Fruit fly (Drosophila melanogaster) whole organism, embryonic: ENCODE data around the gene Uba5.

Experiments used
- Ada2b ChIP-seq: fragments of 200-800 bp; sonication (Bioruptor generic); IDR thresholded peaks from 2 replicates; pipeline ENCODE4 v1.3.6; 2022; ENCODE audit warnings: missing biosample characterization, missing genetic modification characterization
- CG10274 ChIP-seq: fragments of 200-800 bp; sonication (Bioruptor generic); optimal IDR thresholded peaks from 3 replicates; lab custom pipeline; 2017; ENCODE audit warnings: missing biosample characterization, mild to moderate bottlenecking, missing genetic modification characterization
- CG11723 ChIP-seq: fragments of 200-800 bp; sonication (Bioruptor generic); optimal IDR thresholded peaks from 2 replicates; lab custom pipeline; 2017; ENCODE audit warnings: missing biosample characterization, mild to moderate bottlenecking, missing genetic modification characterization
- CG12659 ChIP-seq: fragments of 200-800 bp; sonication (Bioruptor generic); optimal IDR thresholded peaks from 3 replicates; lab custom pipeline; 2017; ENCODE audit warnings: mild to moderate bottlenecking, missing biosample characterization, missing genetic modification reagents, missing genetic modification characterization
- CG15269 ChIP-seq: fragments of 200-800 bp; sonication (Bioruptor generic); optimal IDR thresholded peaks from 2 replicates; lab custom pipeline; 2018; ENCODE audit warnings: missing biosample characterization, mild to moderate bottlenecking, missing genetic modification characterization, moderate library complexity
- CG17829 ChIP-seq: fragments of 200-800 bp; optimal IDR thresholded peaks from 2 replicates; lab custom pipeline; 2019; ENCODE audit warnings: missing biosample characterization, mild to moderate bottlenecking, missing genetic modification characterization, moderate library complexity
- CG18476 ChIP-seq: fragments of 200-800 bp; sonication (Bioruptor generic); optimal IDR thresholded peaks from 2 replicates; lab custom pipeline; 2016; ENCODE audit warnings: missing biosample characterization, mild to moderate bottlenecking, missing genetic modification characterization
- CG2199 ChIP-seq: fragments of 200-800 bp; sonication (Bioruptor generic); IDR thresholded peaks from 3 replicates; pipeline ENCODE4 v1.3.6; 2022; ENCODE audit warnings: missing biosample characterization, missing genetic modification characterization
- CG4404 ChIP-seq: fragments of 200-800 bp; sonication (Bioruptor generic); IDR thresholded peaks from 2 replicates; pipeline ENCODE4 v1.3.6; 2022; ENCODE audit warnings: missing biosample characterization, missing genetic modification characterization
- CG5245 ChIP-seq: fragments of 200-800 bp; sonication (Bioruptor generic); optimal IDR thresholded peaks from 3 replicates; lab custom pipeline; 2016; ENCODE audit warnings: missing biosample characterization, missing genetic modification characterization
- CG6683 ChIP-seq: fragments of 200-800 bp; sonication (Bioruptor generic); optimal IDR thresholded peaks from 2 replicates; lab custom pipeline; 2017; ENCODE audit warnings: missing biosample characterization, mild to moderate bottlenecking, missing genetic modification characterization, missing genetic modification reagents
- CG6689 ChIP-seq: fragments of 200-800 bp; sonication (Bioruptor generic); IDR thresholded peaks from 2 replicates; pipeline ENCODE4 v1.3.6; 2022; ENCODE audit warnings: missing biosample characterization, missing genetic modification characterization
- CG7556 ChIP-seq: fragments of 200-800 bp; sonication (Bioruptor generic); optimal IDR thresholded peaks from 2 replicates; lab custom pipeline; 2017; ENCODE audit warnings: missing biosample characterization, mild to moderate bottlenecking, missing genetic modification characterization
- CG8924 ChIP-seq: fragments of 200-800 bp; optimal IDR thresholded peaks from 3 replicates; lab custom pipeline; 2019; ENCODE audit warnings: missing biosample characterization, mild to moderate bottlenecking, missing genetic modification characterization, moderate library complexity
- CG9817 ChIP-seq: fragments of 200-800 bp; sonication (Bioruptor generic); optimal IDR thresholded peaks from 2 replicates; lab custom pipeline; 2018; ENCODE audit warnings: missing biosample characterization, mild to moderate bottlenecking, missing genetic modification characterization, moderate library complexity
- CG9932 ChIP-seq: fragments of 200-800 bp; sonication (Bioruptor generic); IDR thresholded peaks from 2 replicates; pipeline ENCODE4 v1.3.6; 2022; ENCODE audit warnings: missing biosample characterization, missing genetic modification characterization
- Deaf1 ChIP-seq: fragments of 200-800 bp; optimal IDR thresholded peaks from 3 replicates; lab custom pipeline; 2019; ENCODE audit warnings: missing biosample characterization, mild to moderate bottlenecking, missing genetic modification characterization, moderate library complexity
- Dp ChIP-seq: fragments of 200-800 bp; sonication (Bioruptor generic); optimal IDR thresholded peaks from 2 replicates; lab custom pipeline; 2018; ENCODE audit warnings: missing biosample characterization, mild to moderate bottlenecking, missing genetic modification characterization, moderate library complexity
- Ets97D ChIP-seq: fragments of 200-800 bp; sonication (Bioruptor generic); optimal IDR thresholded peaks from 3 replicates; lab custom pipeline; 2016; ENCODE audit warnings: missing biosample characterization, missing genetic modification characterization
- Fer1 ChIP-seq: fragments of 200-800 bp; sonication (Bioruptor generic); optimal IDR thresholded peaks from 2 replicates; lab custom pipeline; 2017; ENCODE audit warnings: missing biosample characterization, mild to moderate bottlenecking, missing genetic modification characterization
- Gsc ChIP-seq: fragments of 200-800 bp; sonication (Bioruptor generic); IDR thresholded peaks from 2 replicates; pipeline ENCODE4 v1.3.6; 2022; ENCODE audit warnings: missing biosample characterization, missing genetic modification characterization
- HmgD ChIP-seq: fragments of 200-800 bp; sonication (Bioruptor generic); optimal IDR thresholded peaks from 3 replicates; lab custom pipeline; 2016; ENCODE audit warnings: missing biosample characterization, missing genetic modification characterization
- Kr ChIP-seq: fragments of 200-800 bp; sonication (Bioruptor generic); optimal IDR thresholded peaks from 2 replicates; lab custom pipeline; 2017; ENCODE audit warnings: missing biosample characterization, mild to moderate bottlenecking, missing genetic modification characterization
- NFAT ChIP-seq: fragments of 200-800 bp; sonication (Bioruptor generic); IDR thresholded peaks from 2 replicates; pipeline ENCODE4 v1.3.6; 2022; ENCODE audit warnings: missing biosample characterization, missing genetic modification characterization
- NK7.1 ChIP-seq: fragments of 200-800 bp; sonication (Bioruptor generic); optimal IDR thresholded peaks from 3 replicates; lab custom pipeline; 2016; ENCODE audit warnings: missing biosample characterization, missing genetic modification characterization
- Nf-YC ChIP-seq: fragments of 200-800 bp; optimal IDR thresholded peaks from 3 replicates; lab custom pipeline; 2019; ENCODE audit warnings: missing biosample characterization, mild to moderate bottlenecking, missing genetic modification characterization, moderate library complexity
- Sin3A ChIP-seq: fragments of >200 bp; optimal IDR thresholded peaks from 2 replicates; lab custom pipeline; 2018
- Sox100B ChIP-seq: fragments of 200-800 bp; sonication (Bioruptor generic); optimal IDR thresholded peaks from 3 replicates; lab custom pipeline; 2018; ENCODE audit warnings: missing biosample characterization, mild to moderate bottlenecking, missing genetic modification characterization
- TFAM ChIP-seq: fragments of 200-800 bp; sonication (Bioruptor generic); optimal IDR thresholded peaks from 2 replicates; lab custom pipeline; 2017; ENCODE audit warnings: missing biosample characterization, missing genetic modification characterization, inconsistent platforms
- ara ChIP-seq: fragments of 200-800 bp; sonication (Bioruptor generic); IDR thresholded peaks from 2 replicates; pipeline ENCODE4 v1.3.6; 2022; ENCODE audit warnings: missing biosample characterization, missing genetic modification characterization
- ase ChIP-seq: fragments of 200-800 bp; sonication (Bioruptor generic); IDR thresholded peaks from 3 replicates; pipeline ENCODE4 v1.3.6; 2022; ENCODE audit warnings: missing biosample characterization, missing genetic modification characterization
- ato ChIP-seq: fragments of 200-800 bp; sonication (Bioruptor generic); IDR thresholded peaks from 2 replicates; pipeline ENCODE4 v1.3.6; 2022; ENCODE audit warnings: missing biosample characterization, missing genetic modification characterization; ENCODE audit not compliant: partially characterized antibody
- bigmax ChIP-seq: fragments of 200-800 bp; sonication (Bioruptor generic); optimal IDR thresholded peaks from 2 replicates; lab custom pipeline; 2018; ENCODE audit warnings: missing biosample characterization, mild to moderate bottlenecking, missing genetic modification characterization
- cad ChIP-seq: fragments of >200 bp; optimal IDR thresholded peaks from 2 replicates; lab custom pipeline; 2017; ENCODE audit warnings: missing biosample characterization, missing genetic modification characterization
- chm ChIP-seq: fragments of 200-800 bp; sonication (Bioruptor generic); IDR thresholded peaks from 2 replicates; pipeline ENCODE4 v1.3.6; 2022; ENCODE audit warnings: missing biosample characterization, missing genetic modification characterization
- croc ChIP-seq: fragments of 200-800 bp; sonication (Bioruptor generic); conservative IDR thresholded peaks from 3 replicates; pipeline ENCODE4 v1.3.6; 2022; ENCODE audit warnings: missing biosample characterization, missing genetic modification characterization
- exex ChIP-seq: fragments of 200-800 bp; sonication (Bioruptor generic); optimal IDR thresholded peaks from 4 replicates; lab custom pipeline; 2018; ENCODE audit warnings: missing biosample characterization, mild to moderate bottlenecking, missing genetic modification characterization, moderate library complexity
- fd102C ChIP-seq: fragments of 200-800 bp; sonication (Bioruptor generic); optimal IDR thresholded peaks from 2 replicates; lab custom pipeline; 2018; ENCODE audit warnings: missing biosample characterization, mild to moderate bottlenecking, missing genetic modification characterization, moderate library complexity
- fd96Cb ChIP-seq: fragments of 200-800 bp; sonication (Bioruptor generic); optimal IDR thresholded peaks from 2 replicates; lab custom pipeline; 2018; ENCODE audit warnings: missing biosample characterization, mild to moderate bottlenecking, missing genetic modification characterization, moderate library complexity
- ftz-f1 ChIP-seq: fragments of 200-800 bp; sonication (Bioruptor generic); optimal IDR thresholded peaks from 2 replicates; lab custom pipeline; 2016; ENCODE audit warnings: missing biosample characterization, missing genetic modification characterization
- grau ChIP-seq: fragments of 200-800 bp; optimal IDR thresholded peaks from 3 replicates; lab custom pipeline; 2019; ENCODE audit warnings: missing biosample characterization, mild to moderate bottlenecking, missing genetic modification characterization, moderate library complexity
- grn ChIP-seq: fragments of 200-800 bp; sonication (Bioruptor generic); optimal IDR thresholded peaks from 3 replicates; lab custom pipeline; 2017; ENCODE audit warnings: missing biosample characterization, missing genetic modification characterization
- lola ChIP-seq, 3 experiments: fragments of >200 bp in 2 of 3; fragments of 200-800 bp in 1 of 3; sonication (Bioruptor generic) in 1 of 3; optimal IDR thresholded peaks; 2 replicates each; lab custom pipeline; 2017 to 2019; ENCODE audit warnings: missing biosample characterization in 3 of 3, missing genetic modification characterization in 3 of 3, mild to moderate bottlenecking in 1 of 3, moderate library complexity in 1 of 3
- nau ChIP-seq: fragments of 200-800 bp; sonication (Bioruptor generic); optimal IDR thresholded peaks from 3 replicates; lab custom pipeline; 2017; ENCODE audit warnings: missing biosample characterization, mild to moderate bottlenecking, missing genetic modification characterization, missing genetic modification reagents
- prd ChIP-seq, 3 experiments: fragments of >200 bp in 2 of 3; fragments of 200-800 bp in 1 of 3; sonication (Bioruptor generic) in 1 of 3; optimal IDR thresholded peaks in 2 of 3; IDR thresholded peaks in 1 of 3; 2 replicates in 2 of 3; 3 replicates in 1 of 3; pipeline versions ENCODE4 v1.3.6 to Lab custom; 2017 to 2022; ENCODE audit warnings: missing biosample characterization in 1 of 3, missing genetic modification characterization in 1 of 3
- slbo ChIP-seq: fragments of 200-800 bp; sonication (Bioruptor generic); IDR thresholded peaks from 2 replicates; pipeline ENCODE4 v1.3.6; 2022; ENCODE audit warnings: missing biosample characterization, missing genetic modification characterization
- tap ChIP-seq: fragments of 200-800 bp; optimal IDR thresholded peaks from 3 replicates; lab custom pipeline; 2019; ENCODE audit warnings: missing biosample characterization, mild to moderate bottlenecking, missing genetic modification characterization, moderate library complexity
- unpg ChIP-seq: fragments of 200-800 bp; sonication (Bioruptor generic); optimal IDR thresholded peaks from 3 replicates; lab custom pipeline; 2018; ENCODE audit warnings: missing biosample characterization, mild to moderate bottlenecking, missing genetic modification characterization, moderate library complexity
- zf30C ChIP-seq: fragments of 200-800 bp; sonication (Bioruptor generic); optimal IDR thresholded peaks from 3 replicates; lab custom pipeline; 2018; ENCODE audit warnings: missing biosample characterization, mild to moderate bottlenecking, missing genetic modification characterization

Gene Uba5

dm6 chrX:11454189-11454882 lies 29.0 kb upstream of the Uba5 start, which contains the start of the genes Evi5 and HP5 (continued):
- TF ChIP-seq chm (no peak), CG18476 (GFP tag; lab: Kevin White, UChicago) (peak; percentile 10), ara (GFP tag; lab: Robert Waterston, UW) (no peak), fd96Cb (no peak), NK7.1 (peak; percentile 1), Ada2b (GFP tag; lab: Robert Waterston, UW) (peak; percentile 38; the same call in 1 of the 2 replicates), Sox100B (no peak), Fer1 (peak; percentile 15), Gsc (peak; percentile 24; the same call in 1 of the 2 replicates), Deaf1 (tag; lab: Kevin White, UChicago) (peak; percentile 63), tap (no peak), grn (GFP tag; lab: Kevin White, UChicago) (peak; percentile 36), CG17829 (peak; percentile 57), CG7556 (GFP tag; lab: Kevin White, UChicago) (no peak), lola (GFP tag; optimal IDR thresholded peaks at IDR 0.05; lab: Kevin White, UChicago) (peak in 1 of 3 experiments; percentile 27), CG6689 (peak; percentile 68), CG6683 (no peak), TFAM (GFP tag; lab: Kevin White, UChicago) (no peak), zf30C (GFP tag; lab: Kevin White, UChicago) (peak; percentile 81), CG4404 (GFP tag; lab: Robert Waterston, UW) (peak; percentile 64), HmgD (GFP tag; lab: Kevin White, UChicago) (peak; percentile 34), CG10274 (GFP tag; lab: Kevin White, UChicago) (no peak), CG8924 (tag; lab: Kevin White, UChicago) (peak; percentile 14), CG11723 (GFP tag; lab: Kevin White, UChicago) (no peak), cad (GFP tag; lab: Kevin White, UChicago) (no peak), croc (GFP tag; lab: Robert Waterston, UW) (no peak), Ets97D (peak; percentile 74), Kr (GFP tag; lab: Kevin White, UChicago) (no peak), exex (tag; lab: Kevin White, UChicago) (no peak), CG12659 (GFP tag; lab: Kevin White, UChicago) (peak; percentile 73), Nf-YC (tag; lab: Kevin White, UChicago) (peak; percentile 32), bigmax (GFP tag; lab: Kevin White, UChicago) (no peak), grau (tag; lab: Kevin White, UChicago) (peak; percentile 56), CG9932 (GFP tag; lab: Robert Waterston, UW) (peak; percentile 83), Sin3A (lab: Kevin White, UChicago) (peak; percentile 80), CG2199 (no peak), ftz-f1 (no peak), ato (GFP tag; lab: Robert Waterston, UW) (no peak), prd (optimal IDR thresholded peaks at IDR 0.05; lab: Kevin White, UChicago) (no peak), prd (GFP tag; IDR thresholded peaks at IDR 0.05; lab: Robert Waterston, UW) (peak; percentile 80), CG9817 (tag; lab: Kevin White, UChicago) (peak; percentile 48), Dp (peak; percentile 41), NFAT (GFP tag; lab: Robert Waterston, UW) (peak; percentile 37; the same call in 1 of the 2 replicates), ase (GFP tag; lab: Robert Waterston, UW) (peak; percentile 53; the same call in 1 of the 3 replicates), nau (GFP tag; lab: Kevin White, UChicago) (no peak), fd102C (GFP tag; lab: Kevin White, UChicago) (no peak), unpg (GFP tag; lab: Kevin White, UChicago) (peak; percentile 6), CG5245 (GFP tag; lab: Kevin White, UChicago) (peak; percentile 29), CG15269 (tag; lab: Kevin White, UChicago) (peak; percentile 28), slbo (GFP tag; lab: Robert Waterston, UW) (peak; percentile 85)
